Worm (Caenorhabditis elegans) whole organism, L4 larva: ENCODE results near the gene srd-7.

ENCODE experiments used
- R02D3.7 ChIP-seq: fragments of 150-350 bp; sonication (generic microtip); optimal IDR thresholded peaks from 3 replicates; lab custom pipeline; 2014; ENCODE audit warnings: missing biosample characterization, missing genetic modification characterization
- Y5F2A.4 ChIP-seq: fragments of 200-800 bp; sonication (Bioruptor generic); optimal IDR thresholded peaks from 2 replicates; lab custom pipeline; 2018; ENCODE audit warnings: mild to moderate bottlenecking, missing genetic modification characterization, missing compliant biosample characterization
- cey-2 ChIP-seq: sonication (generic microtip); optimal IDR thresholded peaks from 3 replicates; lab custom pipeline; 2017; ENCODE audit warnings: missing genetic modification characterization, mild to moderate bottlenecking, missing compliant biosample characterization, antibody characterized with exemption, borderline replicate concordance; ENCODE audit not compliant: insufficient read depth
- ctbp-1 ChIP-seq: fragments of 200-800 bp; sonication (Bioruptor generic); IDR thresholded peaks from 2 replicates; pipeline ENCODE4 v1.3.6; 2022; ENCODE audit warnings: missing genetic modification reagents, missing genetic modification characterization, missing compliant biosample characterization
- fkh-10 ChIP-seq: fragments of 150-350 bp; optimal IDR thresholded peaks from 2 replicates; lab custom pipeline; 2014; ENCODE audit warnings: missing biosample characterization, missing genetic modification reagents, missing genetic modification characterization
- lsy-2 ChIP-seq, 2 experiments: fragments of 150-350 bp in 1 of 2; sonication (generic microtip) in 1 of 2; optimal IDR thresholded peaks; 2 replicates each; lab custom pipeline; 2014 to 2017; ENCODE audit warnings: missing biosample characterization in 2 of 2, missing genetic modification characterization in 2 of 2
- nhr-11 ChIP-seq: fragments of 150-350 bp; optimal IDR thresholded peaks from 2 replicates; lab custom pipeline; 2014; ENCODE audit warnings: missing biosample characterization, missing genetic modification characterization
- nhr-41 ChIP-seq: fragments of 200-800 bp; sonication (Bioruptor generic); IDR thresholded peaks from 2 replicates; pipeline ENCODE4 v1.3.6; 2022; ENCODE audit warnings: missing genetic modification reagents, missing genetic modification characterization, missing compliant biosample characterization
- pha-4 ChIP-seq, 2 experiments: fragments of 150-350 bp in 1 of 2; fragments of 200-800 bp in 1 of 2; sonication (Bioruptor generic) in 1 of 2; IDR thresholded peaks in 1 of 2; optimal IDR thresholded peaks in 1 of 2; 2 replicates each; pipeline versions ENCODE4 v1.3.6 to Lab custom; 2014 to 2022; ENCODE audit warnings: missing genetic modification characterization in 2 of 2, missing genetic modification reagents in 2 of 2, missing biosample characterization in 1 of 2, missing compliant biosample characterization in 1 of 2
- unc-39 ChIP-seq: sonication (generic microtip); optimal IDR thresholded peaks from 2 replicates; lab custom pipeline; 2017; ENCODE audit warnings: missing biosample characterization, missing genetic modification characterization
- zfp-3 ChIP-seq: fragments of 200-800 bp; sonication (Bioruptor generic); conservative IDR thresholded peaks from 2 replicates; pipeline ENCODE4 v1.3.6; 2022; ENCODE audit warnings: missing genetic modification reagents, missing genetic modification characterization, missing compliant biosample characterization

- TF ChIP-seq Y5F2A.4 (no peak), R02D3.7 (no peak), nhr-11 (tag; lab: Kevin White, UChicago) (no peak), cey-2 (tag; lab: Kevin White, UChicago) (no peak), fkh-10 (GFP tag; lab: Kevin White, UChicago) (no peak), ctbp-1 (GFP tag; lab: Robert Waterston, UW) (no peak), nhr-41 (no peak), zfp-3 (no peak), unc-39 (no peak), lsy-2 (tag; optimal IDR thresholded peaks at IDR 0.05; lab: Kevin White, UChicago) (no peak), pha-4 (GFP tag; IDR thresholded peaks at IDR 0.05; lab: Robert Waterston, UW) (no peak), pha-4 (tag; optimal IDR thresholded peaks at IDR 0.05; lab: Kevin White, UChicago) (no peak)
Measured at ce11 chrIV:10784085-10784484, 2.5 kb downstream of the srd-7 start.
